5 worm cellular contexts compared by ENCODE assay signal in genomic region chrII:8124867-8125266, ce11.
TF ChIP-seq lines count a peak whose summit lies in the region.

Gene ire-1, minus strand, starts transcription at chrII:8124910.

TF ChIP-seq in whole organism, L1 larva, 84 proteins besides CTCF, POLR2A, EP300 and RAD21 (continued from another document and continues in another):
- TF ChIP-seq dpl-1 (GFP tag; optimal IDR thresholded peaks at IDR 0.05; lab: Kevin White, UChicago), result peak; percentile 54 to 75 (median 70)
- peak; percentile 15 for TF ChIP-seq zip-4 (GFP tag; optimal IDR thresholded peaks at IDR 0.05; lab: Kevin White, UChicago)
- peak; percentile 50 for TF ChIP-seq swsn-7 (tag; optimal IDR thresholded peaks at IDR 0.05; lab: Kevin White, UChicago)
- peak; percentile 81 for TF ChIP-seq C16A3.4 (tag; optimal IDR thresholded peaks at IDR 0.05; lab: Kevin White, UChicago)
- no peak for TF ChIP-seq lir-3 (tag; optimal IDR thresholded peaks at IDR 0.05; lab: Kevin White, UChicago; ENCODE audit: poor library complexity)
- no peak for TF ChIP-seq lin-39 (tag; optimal IDR thresholded peaks at IDR 0.05; lab: Kevin White, UChicago)
- peak in 1 of 6 experiments; percentile 59 for TF ChIP-seq elt-3 (tag; optimal IDR thresholded peaks at IDR 0.05; lab: Kevin White, UChicago)
- no peak for TF ChIP-seq pag-3 (tag; optimal IDR thresholded peaks at IDR 0.05; lab: Kevin White, UChicago; ENCODE audit: borderline replicate concordance, insufficient read depth)
- TF ChIP-seq blmp-1 (tag; optimal IDR thresholded peaks at IDR 0.05; lab: Kevin White, UChicago), result peak; percentile 49
- peak; percentile 44 for TF ChIP-seq rnt-1 (tag; optimal IDR thresholded peaks at IDR 0.05; lab: Kevin White, UChicago)
- TF ChIP-seq nhr-85 (tag; lab: Kevin White, UChicago), result no peak
- no peak for TF ChIP-seq nhr-84 (tag; optimal IDR thresholded peaks at IDR 0.05; lab: Kevin White, UChicago)
- peak; percentile 33 for TF ChIP-seq snpc-4 (tag; optimal IDR thresholded peaks at IDR 0.05; lab: Kevin White, UChicago)
- peak; percentile 47 for TF ChIP-seq lin-14 (GFP tag; optimal IDR thresholded peaks at IDR 0.05; lab: Kevin White, UChicago)
- peak; percentile 9 for TF ChIP-seq dsc-1 (tag; optimal IDR thresholded peaks at IDR 0.05; lab: Kevin White, UChicago)
- TF ChIP-seq nhr-20 (tag; optimal IDR thresholded peaks at IDR 0.05; lab: Kevin White, UChicago), result peak; percentile 39
- peak; percentile 98 to 100 for TF ChIP-seq lsy-2 (tag; optimal IDR thresholded peaks at IDR 0.05; lab: Kevin White, UChicago)
- TF ChIP-seq fkh-8 (tag; optimal IDR thresholded peaks at IDR 0.05; lab: Kevin White, UChicago), result peak; percentile 48
- no peak for TF ChIP-seq C34B4.2 (tag; optimal IDR thresholded peaks at IDR 0.05; lab: Kevin White, UChicago)
- TF ChIP-seq efl-1 (optimal IDR thresholded peaks at IDR 0.05; lab: Kevin White, UChicago), result peak; percentile 52 to 69
- peak; percentile 70 to 95 for TF ChIP-seq efl-1 (GFP tag; optimal IDR thresholded peaks at IDR 0.05 in 1 of 2; lab: Kevin White, UChicago)
- TF ChIP-seq alr-1 (tag; optimal IDR thresholded peaks at IDR 0.05; lab: Kevin White, UChicago; ENCODE audit: borderline replicate concordance), result no peak
- TF ChIP-seq ceh-82 (tag; optimal IDR thresholded peaks at IDR 0.05; lab: Kevin White, UChicago), result peak in 2 of 3 experiments; percentile 31 to 50
- no peak for TF ChIP-seq irx-1 (tag; optimal IDR thresholded peaks at IDR 0.05; lab: Kevin White, UChicago)
- TF ChIP-seq xbp-1 (tag; optimal IDR thresholded peaks at IDR 0.05; lab: Kevin White, UChicago), result peak; percentile 59

TF ChIP-seq in whole organism, L2 larva, 48 proteins besides CTCF, POLR2A, EP300 and RAD21 (continued from another document):
- TF ChIP-seq unc-62 (GFP tag; optimal IDR thresholded peaks at IDR 0.05; lab: Kevin White, UChicago), result no peak
- TF ChIP-seq aly-2 (tag; optimal IDR thresholded peaks at IDR 0.05; lab: Kevin White, UChicago), result no peak
- TF ChIP-seq nhr-23 (tag; optimal IDR thresholded peaks at IDR 0.05; lab: Kevin White, UChicago), result no peak
- TF ChIP-seq lin-13 (GFP tag; optimal IDR thresholded peaks at IDR 0.05; lab: Kevin White, UChicago), result peak; percentile 47
- TF ChIP-seq crh-2 (tag; optimal IDR thresholded peaks at IDR 0.05; lab: Kevin White, UChicago), result peak; percentile 84

TF ChIP-seq in whole organism, L3 larva, 47 proteins besides CTCF, POLR2A, EP300 and RAD21 (continued from another document):
- TF ChIP-seq nhr-28 (tag; optimal IDR thresholded peaks at IDR 0.05; lab: Kevin White, UChicago) (no peak), lin-15B (tag; optimal IDR thresholded peaks at IDR 0.05; lab: Kevin White, UChicago) (peak; percentile 71), snpc-4 (tag; optimal IDR thresholded peaks at IDR 0.05; lab: Kevin White, UChicago) (peak; percentile 60), nhr-11 (tag; optimal IDR thresholded peaks at IDR 0.05; lab: Kevin White, UChicago) (no peak), ceh-9 (tag; optimal IDR thresholded peaks at IDR 0.05; lab: Kevin White, UChicago) (no peak), nhr-25 (tag; optimal IDR thresholded peaks at IDR 0.05; lab: Kevin White, UChicago) (peak; percentile 29), nhr-76 (tag; optimal IDR thresholded peaks at IDR 0.05; lab: Kevin White, UChicago) (no peak), ceh-82 (tag; optimal IDR thresholded peaks at IDR 0.05; lab: Kevin White, UChicago) (no peak), ztf-4 (tag; optimal IDR thresholded peaks at IDR 0.05; lab: Kevin White, UChicago) (no peak), nhr-67 (tag; optimal IDR thresholded peaks at IDR 0.05; lab: Kevin White, UChicago) (no peak), egl-5 (tag; optimal IDR thresholded peaks at IDR 0.05; lab: Kevin White, UChicago) (peak; percentile 8), fkh-10 (GFP tag; optimal IDR thresholded peaks at IDR 0.05; lab: Kevin White, UChicago) (no peak), fos-1 (tag; optimal IDR thresholded peaks at IDR 0.05; lab: Kevin White, UChicago) (no peak), eor-1 (tag; optimal IDR thresholded peaks at IDR 0.05; lab: Kevin White, UChicago) (no peak), sea-2 (GFP tag; optimal IDR thresholded peaks at IDR 0.05; lab: Kevin White, UChicago) (no peak), pqm-1 (tag; optimal IDR thresholded peaks at IDR 0.05; lab: Kevin White, UChicago) (peak; percentile 31), mdl-1 (tag; optimal IDR thresholded peaks at IDR 0.05; lab: Kevin White, UChicago) (no peak), nhr-77 (tag; optimal IDR thresholded peaks at IDR 0.05; lab: Kevin White, UChicago) (no peak), zag-1 (tag; optimal IDR thresholded peaks at IDR 0.05; lab: Kevin White, UChicago) (no peak), hmg-11 (tag; optimal IDR thresholded peaks at IDR 0.05; lab: Kevin White, UChicago) (peak; percentile 68), lsy-12 (tag; optimal IDR thresholded peaks at IDR 0.05; lab: Kevin White, UChicago) (peak; percentile 1), pha-4 (tag; optimal IDR thresholded peaks at IDR 0.05; lab: Kevin White, UChicago) (peak; percentile 93), ceh-16 (tag; optimal IDR thresholded peaks at IDR 0.05; lab: Kevin White, UChicago) (no peak), egl-27 (tag; optimal IDR thresholded peaks at IDR 0.05; lab: Kevin White, UChicago) (no peak), nfya-1 (tag; optimal IDR thresholded peaks at IDR 0.05; lab: Kevin White, UChicago; ENCODE audit: insufficient read depth) (peak; percentile 96), mml-1 (tag; optimal IDR thresholded peaks at IDR 0.05; lab: Kevin White, UChicago) (no peak), elt-3 (tag; optimal IDR thresholded peaks at IDR 0.05; lab: Kevin White, UChicago) (no peak), elt-1 (tag; optimal IDR thresholded peaks at IDR 0.05; lab: Kevin White, UChicago) (no peak), ama-1 (optimal IDR thresholded peaks at IDR 0.05; lab: Kevin White, UChicago) (peak; percentile 54), aly-2 (tag; optimal IDR thresholded peaks at IDR 0.05; lab: Kevin White, UChicago) (no peak), nhr-23 (tag; optimal IDR thresholded peaks at IDR 0.05; lab: Kevin White, UChicago) (peak; percentile 59), skn-1 (tag; optimal IDR thresholded peaks at IDR 0.05; lab: Kevin White, UChicago) (peak; percentile 42), ceh-28 (tag; optimal IDR thresholded peaks at IDR 0.05; lab: Kevin White, UChicago) (no peak)

TF ChIP-seq in whole organism, L4 larva, 104 proteins besides CTCF, POLR2A, EP300 and RAD21 (continued from another document):
- no peak for TF ChIP-seq daf-16 (GFP tag; optimal IDR thresholded peaks at IDR 0.05; lab: Kevin White, UChicago)
- peak; percentile 57 for TF ChIP-seq daf-16 (tag; optimal IDR thresholded peaks at IDR 0.05; lab: Kevin White, UChicago)
- TF ChIP-seq nhr-48 (tag; optimal IDR thresholded peaks at IDR 0.05; lab: Kevin White, UChicago), result no peak
- TF ChIP-seq ceh-20 (GFP tag; IDR thresholded peaks at IDR 0.05; lab: Robert Waterston, UW), result no peak
- no peak for TF ChIP-seq egl-43 (GFP tag; IDR thresholded peaks at IDR 0.05; lab: Robert Waterston, UW)
- TF ChIP-seq tra-1 (GFP tag; IDR thresholded peaks at IDR 0.05; lab: Robert Waterston, UW), result no peak
- peak; percentile 47 for TF ChIP-seq T20F7.1 (GFP tag; optimal IDR thresholded peaks at IDR 0.05; lab: Kevin White, UChicago)
- TF ChIP-seq lin-39 (tag; optimal IDR thresholded peaks at IDR 0.05; lab: Kevin White, UChicago), result no peak
- no peak for TF ChIP-seq zfp-3 (GFP tag; conservative IDR thresholded peaks at IDR 0.05; lab: Robert Waterston, UW)
- no peak for TF ChIP-seq daf-8 (GFP tag; IDR thresholded peaks at IDR 0.05; lab: Robert Waterston, UW)
- peak; percentile 26; the same call in 1 of the 2 replicates for TF ChIP-seq dmd-6 (GFP tag; IDR thresholded peaks at IDR 0.05; lab: Robert Waterston, UW)
- TF ChIP-seq hif-1 (tag; optimal IDR thresholded peaks at IDR 0.05; lab: Kevin White, UChicago), result peak in 1 of 2 experiments; percentile 31
- TF ChIP-seq nhr-6 (tag; optimal IDR thresholded peaks at IDR 0.05; lab: Kevin White, UChicago), result peak; percentile 38
- TF ChIP-seq spr-1 (tag; optimal IDR thresholded peaks at IDR 0.05; lab: Kevin White, UChicago), result no peak
- TF ChIP-seq hlh-11 (tag; optimal IDR thresholded peaks at IDR 0.05; lab: Kevin White, UChicago), result peak; percentile 44
- peak; percentile 49 for TF ChIP-seq nhr-28 (tag; optimal IDR thresholded peaks at IDR 0.05; lab: Kevin White, UChicago)
- peak; percentile 23 for TF ChIP-seq pqm-1 (tag; optimal IDR thresholded peaks at IDR 0.05; lab: Kevin White, UChicago)
- TF ChIP-seq lin-1 (GFP tag; IDR thresholded peaks at IDR 0.05; lab: Robert Waterston, UW), result no peak
- TF ChIP-seq zip-11 (GFP tag; IDR thresholded peaks at IDR 0.05; lab: Robert Waterston, UW), result no peak
- no peak for TF ChIP-seq madf-5 (GFP tag; IDR thresholded peaks at IDR 0.05; lab: Robert Waterston, UW)
- no peak for TF ChIP-seq nhr-102 (tag; optimal IDR thresholded peaks at IDR 0.05; lab: Kevin White, UChicago)
- TF ChIP-seq lin-13 (GFP tag; optimal IDR thresholded peaks at IDR 0.05; lab: Kevin White, UChicago), result peak; percentile 42
- TF ChIP-seq pha-4 (GFP tag; IDR thresholded peaks at IDR 0.05; lab: Robert Waterston, UW), result peak; percentile 14; the same call in 1 of the 2 replicates
- peak; percentile 70 for TF ChIP-seq pha-4 (tag; optimal IDR thresholded peaks at IDR 0.05; lab: Kevin White, UChicago)
- TF ChIP-seq ceh-44 (GFP tag; IDR thresholded peaks at IDR 0.05; lab: Robert Waterston, UW), result no peak
- peak; percentile 17 for TF ChIP-seq ztf-7 (tag; optimal IDR thresholded peaks at IDR 0.05; lab: Kevin White, UChicago)
- no peak for TF ChIP-seq ztf-11 (tag; optimal IDR thresholded peaks at IDR 0.05; lab: Kevin White, UChicago)
- TF ChIP-seq hlh-30 (tag; optimal IDR thresholded peaks at IDR 0.05; lab: Kevin White, UChicago; ENCODE audit: insufficient read depth), result peak; percentile 42
- TF ChIP-seq daf-19 (GFP tag; conservative IDR thresholded peaks at IDR 0.05; lab: Robert Waterston, UW), result 0 out of 2 replicates have a peak, but pooled peaks have one; percentile 17
- TF ChIP-seq ceh-28 (tag; optimal IDR thresholded peaks at IDR 0.05; lab: Kevin White, UChicago), result no peak
- no peak for TF ChIP-seq ZK546.5 (tag; optimal IDR thresholded peaks at IDR 0.05; lab: Kevin White, UChicago)
TF ChIP-seq in whole organism, L4 larva: peak in this region for 22.

TF ChIP-seq in whole organism, young adult, 124 proteins besides CTCF, POLR2A, EP300 and RAD21 (continued from another document):
- TF ChIP-seq atf-7 (tag; optimal IDR thresholded peaks at IDR 0.05; lab: Kevin White, UChicago), result no peak
- TF ChIP-seq lsl-1 (GFP tag; optimal IDR thresholded peaks at IDR 0.05; lab: Kevin White, UChicago), result peak; percentile 89
- TF ChIP-seq rpc-1 (optimal IDR thresholded peaks at IDR 0.05; lab: Kevin White, UChicago), result no peak
- no peak for TF ChIP-seq rpc-1 (tag; optimal IDR thresholded peaks at IDR 0.05; lab: Kevin White, UChicago)
- TF ChIP-seq ZK185.1 (tag; optimal IDR thresholded peaks at IDR 0.05; lab: Kevin White, UChicago; ENCODE audit: poor library complexity, severe bottlenecking), result peak; percentile 37
- TF ChIP-seq ceh-58 (GFP tag; IDR thresholded peaks at IDR 0.05; lab: Robert Waterston, UW), result no peak
- TF ChIP-seq madf-6 (GFP tag; IDR thresholded peaks at IDR 0.05; lab: Robert Waterston, UW), result peak; percentile 30; the same call in 1 of the 2 replicates
- TF ChIP-seq cebp-1 (GFP tag; IDR thresholded peaks at IDR 0.05; lab: Robert Waterston, UW), result peak; percentile 82
- TF ChIP-seq cebp-1 (tag; optimal IDR thresholded peaks at IDR 0.05; lab: Kevin White, UChicago), result peak; percentile 92
- TF ChIP-seq unc-62 (GFP tag; optimal IDR thresholded peaks at IDR 0.05; lab: Kevin White, UChicago), result no peak
- peak; percentile 63 for TF ChIP-seq F49E8.2 (tag; optimal IDR thresholded peaks at IDR 0.05; lab: Kevin White, UChicago; ENCODE audit: insufficient read depth)
- no peak for TF ChIP-seq ztf-28 (GFP tag; IDR thresholded peaks at IDR 0.05; lab: Robert Waterston, UW)
- TF ChIP-seq dpl-1 (GFP tag; optimal IDR thresholded peaks at IDR 0.05; lab: Kevin White, UChicago), result peak; percentile 3
- no peak for TF ChIP-seq chd-7 (tag; optimal IDR thresholded peaks at IDR 0.05; lab: Kevin White, UChicago)
- TF ChIP-seq tbp1 (GFP tag; optimal IDR thresholded peaks at IDR 0.05; lab: Kevin White, UChicago), result no peak
- no peak for TF ChIP-seq snpc-4 (GFP tag; optimal IDR thresholded peaks at IDR 0.05; lab: Kevin White, UChicago)
- TF ChIP-seq snpc-4 (tag; optimal IDR thresholded peaks at IDR 0.05; lab: Kevin White, UChicago), result peak in 1 of 4 experiments; percentile 55
- TF ChIP-seq pbrm-1 (GFP tag; IDR thresholded peaks at IDR 0.05; lab: Robert Waterston, UW), result no peak
- TF ChIP-seq nhr-80 (tag; optimal IDR thresholded peaks at IDR 0.05; lab: Kevin White, UChicago), result peak; percentile 61
- no peak for TF ChIP-seq cebp-2 (GFP tag; IDR thresholded peaks at IDR 0.05; lab: Robert Waterston, UW)
- no peak for TF ChIP-seq Y56A3A.18 (GFP tag; IDR thresholded peaks at IDR 0.05; lab: Robert Waterston, UW)
- no peak for TF ChIP-seq mxl-1 (tag; optimal IDR thresholded peaks at IDR 0.05; lab: Kevin White, UChicago)
- TF ChIP-seq madf-3 (GFP tag; IDR thresholded peaks at IDR 0.05; lab: Robert Waterston, UW), result no peak
- TF ChIP-seq rcor-1 (GFP tag; IDR thresholded peaks at IDR 0.05; lab: Robert Waterston, UW), result no peak
- peak; percentile 55 for TF ChIP-seq snpc-3.4 (tag; optimal IDR thresholded peaks at IDR 0.05; lab: Kevin White, UChicago)
- peak; percentile 59 for TF ChIP-seq dox-1 (GFP tag; IDR thresholded peaks at IDR 0.05; lab: Robert Waterston, UW)
- TF ChIP-seq let-607 (tag; optimal IDR thresholded peaks at IDR 0.05; lab: Kevin White, UChicago), result peak; percentile 30 to 73
- no peak for TF ChIP-seq ztf-6 (GFP tag; IDR thresholded peaks at IDR 0.05; lab: Robert Waterston, UW)
- no peak for TF ChIP-seq egl-44 (GFP tag; IDR thresholded peaks at IDR 0.05; lab: Robert Waterston, UW)
- no peak for TF ChIP-seq nhr-179 (tag; optimal IDR thresholded peaks at IDR 0.05; lab: Kevin White, UChicago)
- peak; percentile 45; the same call in 1 of the 2 replicates for TF ChIP-seq F33H1.4 (GFP tag; IDR thresholded peaks at IDR 0.05; lab: Robert Waterston, UW)
- no peak for TF ChIP-seq ztf-3 (GFP tag; optimal IDR thresholded peaks at IDR 0.05; lab: Kevin White, UChicago)
- TF ChIP-seq lin-26 (GFP tag; IDR thresholded peaks at IDR 0.05; lab: Robert Waterston, UW), result no peak
- TF ChIP-seq bed-2 (GFP tag; IDR thresholded peaks at IDR 0.05; lab: Robert Waterston, UW), result no peak
- TF ChIP-seq nfyb-1 (GFP tag; IDR thresholded peaks at IDR 0.05; lab: Robert Waterston, UW), result no peak
- TF ChIP-seq F37B4.10 (GFP tag; IDR thresholded peaks at IDR 0.05; lab: Robert Waterston, UW), result no peak
